Worm (Caenorhabditis elegans) whole organism, L1 larva: Measurements from ENCODE around the gene Y69E1A.4.
A peak's percentile ranks its signal among the peaks of the same experiment; 100 is the strongest.
"Not testable (repeated sequence)": the region's sequence is repeated elsewhere in the genome, so short reads cannot be mapped to it uniquely, and the experiment has no call there.

Experiments
- C04F5.9 ChIP-seq: sonication (generic microtip); optimal IDR thresholded peaks from 2 replicates; lab custom pipeline; 2016; ENCODE audit warnings: missing genetic modification characterization, missing compliant biosample characterization
- F16B12.6 ChIP-seq: fragments of 150-350 bp; optimal IDR thresholded peaks from 2 replicates; lab custom pipeline; 2014; ENCODE audit warnings: missing biosample characterization, missing genetic modification characterization
- aha-1 ChIP-seq: fragments of 150-350 bp; optimal IDR thresholded peaks from 2 replicates; lab custom pipeline; 2014; ENCODE audit warnings: missing biosample characterization, missing genetic modification characterization
- alr-1 ChIP-seq: fragments of 200-800 bp; sonication (Bioruptor generic); optimal IDR thresholded peaks from 2 replicates; lab custom pipeline; 2018; ENCODE audit warnings: borderline replicate concordance, mild to moderate bottlenecking, missing genetic modification characterization, missing compliant biosample characterization
- blmp-1 ChIP-seq: fragments of 150-350 bp; optimal IDR thresholded peaks from 2 replicates; lab custom pipeline; 2014; ENCODE audit warnings: missing biosample characterization, missing genetic modification characterization
- ces-1 ChIP-seq: fragments of 150-350 bp; optimal IDR thresholded peaks from 2 replicates; lab custom pipeline; 2014; ENCODE audit warnings: missing biosample characterization, missing genetic modification reagents, missing genetic modification characterization
- dpl-1 ChIP-seq, 3 experiments: fragments of 150-350 bp in 2 of 3; sonication (generic microtip) in 1 of 3; optimal IDR thresholded peaks; 2 replicates each; lab custom pipeline; 2014 to 2017; ENCODE audit warnings: missing biosample characterization in 3 of 3, missing genetic modification characterization in 3 of 3, missing genetic modification reagents in 3 of 3
- efl-1 ChIP-seq, 4 experiments: fragments of 150-350 bp; optimal IDR thresholded peaks in 3 of 4; peaks in 1 of 4; 1 replicate in 1 of 4; 2 replicates in 3 of 4; lab custom pipeline; 2014; ENCODE audit warnings: missing biosample characterization in 2 of 4, missing genetic modification characterization in 2 of 4, missing genetic modification reagents in 2 of 4
- efl-3 ChIP-seq: fragments of 200-800 bp; sonication (Bioruptor generic); optimal IDR thresholded peaks from 2 replicates; lab custom pipeline; 2018; ENCODE audit warnings: mild to moderate bottlenecking, missing genetic modification characterization, missing compliant biosample characterization
- elt-3 ChIP-seq, 6 experiments: fragments of 150-350 bp in 1 of 6; sonication (generic microtip); optimal IDR thresholded peaks; 2 replicates each; lab custom pipeline; 2017 to 2018; ENCODE audit warnings: missing biosample characterization in 6 of 6, missing genetic modification characterization in 6 of 6, inconsistent platforms in 1 of 6
- fkh-4 ChIP-seq: sonication (generic microtip); optimal IDR thresholded peaks from 2 replicates; lab custom pipeline; 2016; ENCODE audit warnings: missing compliant biosample characterization, missing genetic modification characterization, borderline replicate concordance
- grh-1 ChIP-seq: fragments of 200-800 bp; sonication (Bioruptor generic); IDR thresholded peaks from 2 replicates; pipeline ENCODE4 v1.3.6; 2022; ENCODE audit warnings: missing genetic modification reagents, missing genetic modification characterization, missing compliant biosample characterization
- hlh-4 ChIP-seq: sonication (generic microtip); optimal IDR thresholded peaks from 2 replicates; lab custom pipeline; 2016; ENCODE audit warnings: mild to moderate bottlenecking, missing genetic modification characterization, missing compliant biosample characterization
- hpl-2 ChIP-seq: fragments of 150-350 bp; optimal IDR thresholded peaks from 2 replicates; lab custom pipeline; 2014; ENCODE audit warnings: missing biosample characterization, missing genetic modification reagents, missing genetic modification characterization
- lin-14 ChIP-seq: fragments of 200-800 bp; sonication (Bioruptor generic); optimal IDR thresholded peaks from 2 replicates; lab custom pipeline; 2018; ENCODE audit warnings: mild to moderate bottlenecking, missing genetic modification characterization, moderate library complexity, missing compliant biosample characterization
- lin-15B ChIP-seq: fragments of 150-350 bp; sonication (generic microtip); optimal IDR thresholded peaks from 3 replicates; lab custom pipeline; 2014; ENCODE audit warnings: missing biosample characterization, missing genetic modification characterization
- lin-35 ChIP-seq, 2 experiments: fragments of 150-350 bp; optimal IDR thresholded peaks; 2 replicates each; lab custom pipeline; 2014; ENCODE audit warnings: missing biosample characterization in 2 of 2, missing genetic modification characterization in 2 of 2, missing genetic modification reagents in 2 of 2
- lir-3 ChIP-seq: sonication (generic microtip); optimal IDR thresholded peaks from 2 replicates; lab custom pipeline; 2016; ENCODE audit warnings: mild to moderate bottlenecking, missing genetic modification characterization, moderate library complexity, missing compliant biosample characterization; ENCODE audit not compliant: poor library complexity
- lsy-2 ChIP-seq, 2 experiments: fragments of 150-350 bp; optimal IDR thresholded peaks; 2 replicates each; lab custom pipeline; 2014; ENCODE audit warnings: missing biosample characterization in 2 of 2, missing genetic modification characterization in 2 of 2
- mab-9 ChIP-seq: fragments of 200-800 bp; sonication (Bioruptor generic); IDR thresholded peaks from 2 replicates; pipeline ENCODE4 v1.3.6; 2022; ENCODE audit warnings: missing genetic modification reagents, missing genetic modification characterization, missing compliant biosample characterization
- mef-2 ChIP-seq: fragments of 150-350 bp; optimal IDR thresholded peaks from 2 replicates; lab custom pipeline; 2014; ENCODE audit warnings: missing biosample characterization, missing genetic modification characterization
- mep-1 ChIP-seq: fragments of 150-350 bp; optimal IDR thresholded peaks from 2 replicates; lab custom pipeline; 2014; ENCODE audit warnings: missing biosample characterization, missing genetic modification characterization
- nhr-20 ChIP-seq: sonication (generic microtip); optimal IDR thresholded peaks from 2 replicates; lab custom pipeline; 2016; ENCODE audit warnings: mild to moderate bottlenecking, missing genetic modification characterization, missing compliant biosample characterization
- nhr-47 ChIP-seq: sonication (generic microtip); optimal IDR thresholded peaks from 2 replicates; lab custom pipeline; 2016; ENCODE audit warnings: mild to moderate bottlenecking, missing genetic modification characterization, moderate library complexity, missing compliant biosample characterization
- nhr-85 ChIP-seq: sonication (generic microtip); peaks from one replicate; lab custom pipeline; 2016; ENCODE audit warnings: missing genetic modification characterization, inconsistent platforms, missing compliant biosample characterization
- snu-23 ChIP-seq: sonication (generic microtip); optimal IDR thresholded peaks from 2 replicates; lab custom pipeline; 2016; ENCODE audit warnings: missing genetic modification characterization, missing compliant biosample characterization
- sox-4 ChIP-seq: sonication (generic microtip); optimal IDR thresholded peaks from 2 replicates; lab custom pipeline; 2016; ENCODE audit warnings: missing genetic modification characterization, missing compliant biosample characterization
- xbp-1 ChIP-seq: sonication (generic microtip); optimal IDR thresholded peaks from 2 replicates; lab custom pipeline; 2016; ENCODE audit warnings: missing genetic modification characterization, missing compliant biosample characterization
- zip-4 ChIP-seq: fragments of 200-800 bp; sonication (Bioruptor generic); optimal IDR thresholded peaks from 2 replicates; lab custom pipeline; 2018; ENCODE audit warnings: mild to moderate bottlenecking, missing genetic modification characterization, moderate library complexity, missing compliant biosample characterization
- ztf-11 ChIP-seq, 2 experiments: sonication (generic microtip); optimal IDR thresholded peaks; 2 replicates each; lab custom pipeline; 2016 to 2017; ENCODE audit warnings: missing genetic modification characterization in 2 of 2, missing biosample characterization in 1 of 2, missing compliant biosample characterization in 1 of 2

The Y69E1A.4 gene

ce11 chrIV:10979689-10980088 lies 24.6 kb downstream of the Y69E1A.4 start (continued):
- TF ChIP-seq hpl-2 (GFP tag; lab: Kevin White, UChicago) (no peak), dpl-1 (GFP tag; optimal IDR thresholded peaks at IDR 0.05; lab: Kevin White, UChicago) (no peak), mef-2 (tag; lab: Kevin White, UChicago) (no peak), elt-3 (tag; optimal IDR thresholded peaks at IDR 0.05; lab: Kevin White, UChicago) (no peak), sox-4 (no peak), snu-23 (peak; percentile 12), mep-1 (no peak)

- TF ChIP-seq lin-14 (GFP tag; lab: Kevin White, UChicago): peak; percentile 62
- peak in 1 of 2 experiments; percentile 49 for TF ChIP-seq lin-35 (GFP tag; optimal IDR thresholded peaks at IDR 0.05; lab: Kevin White, UChicago)
- TF ChIP-seq grh-1 (GFP tag; lab: Robert Waterston, UW): 0 out of 2 replicates have a peak, but pooled peaks have one; percentile 23
- TF ChIP-seq F16B12.6 (tag; lab: Kevin White, UChicago): no peak
- no peak for TF ChIP-seq mab-9 (GFP tag; lab: Robert Waterston, UW)
- TF ChIP-seq nhr-20 (tag; lab: Kevin White, UChicago): peak; percentile 14
- peak; percentile 6 for TF ChIP-seq mep-1
- TF ChIP-seq nhr-85 (tag; lab: Kevin White, UChicago): peak; percentile 73
- TF ChIP-seq lsy-2 (tag; optimal IDR thresholded peaks at IDR 0.05; lab: Kevin White, UChicago): no peak
- peak; percentile 20 for TF ChIP-seq blmp-1 (tag; lab: Kevin White, UChicago)
- TF ChIP-seq efl-1 (optimal IDR thresholded peaks at IDR 0.05; lab: Kevin White, UChicago): no peak
- TF ChIP-seq efl-1 (GFP tag; optimal IDR thresholded peaks at IDR 0.05 in 1 of 2; lab: Kevin White, UChicago): peak in 1 of 2 experiments; percentile 2
Observed at ce11 chrIV:10980628-10981027, 25.6 kb downstream of the Y69E1A.4 start.

- TF ChIP-seq nhr-47 (tag; lab: Kevin White, UChicago) (no peak), fkh-4 (tag; lab: Kevin White, UChicago) (no peak), lir-3 (tag; lab: Kevin White, UChicago) (no peak)
- TF ChIP-seq, all 84 proteins: peak for 0
Observed at ce11 chrIV:10981761-10982160, 26.7 kb downstream of the Y69E1A.4 start, which contains the start of gene Y43E12A.2. Gene Y43E12A.2, plus strand, starts transcription at chrIV:10982061.

- no peak for TF ChIP-seq lsy-2 (tag; optimal IDR thresholded peaks at IDR 0.05; lab: Kevin White, UChicago)
- TF ChIP-seq C04F5.9 (tag; lab: Kevin White, UChicago): no peak
- no peak for TF ChIP-seq efl-3 (GFP tag; lab: Kevin White, UChicago)
- TF ChIP-seq ces-1 (GFP tag; lab: Kevin White, UChicago): no peak
- TF ChIP-seq xbp-1: no peak
- TF ChIP-seq aha-1 (tag; lab: Kevin White, UChicago): no peak
- TF ChIP-seq lin-15B (tag; lab: Kevin White, UChicago): no peak
Observed at ce11 chrIV:10985568-10986035, 30.5 kb downstream of the Y69E1A.4 start, which contains the start of gene cyb-2.1. Gene cyb-2.1, plus strand, starts transcription at chrIV:10985985.

- TF ChIP-seq ztf-11 (tag; optimal IDR thresholded peaks at IDR 0.05; lab: Kevin White, UChicago); grh-1 (GFP tag; lab: Robert Waterston, UW); alr-1: not testable (repeated sequence)
Observed at ce11 chrIV:10987342-10987945, 32.4 kb downstream of the Y69E1A.4 start, which contains the start of gene Y43E12A.3. Gene Y43E12A.3, plus strand, starts transcription at chrIV:10987895.

ce11 chrIV:10990699-10991098 lies 35.6 kb downstream of the Y69E1A.4 start, which contains the start of gene F13H10.5:
Gene F13H10.5, plus strand, starts transcription at chrIV:10990999.
- TF ChIP-seq aha-1 (tag; lab: Kevin White, UChicago) (no peak), zip-4 (GFP tag; lab: Kevin White, UChicago) (no peak), hlh-4 (tag; lab: Kevin White, UChicago) (no peak)
